Worm (Caenorhabditis elegans) whole organism, midembryonic: Measurements from ENCODE around the gene sri-53.

Source experiments
- T22C8.4 ChIP-seq: fragments of 200-800 bp; sonication (Bioruptor generic); IDR thresholded peaks from 2 replicates; pipeline ENCODE4 v1.3.6; 2022; ENCODE audit warnings: missing genetic modification characterization, missing compliant biosample characterization
- cog-1 ChIP-seq: sonication (generic microtip); optimal IDR thresholded peaks from 2 replicates; lab custom pipeline; 2016; ENCODE audit warnings: missing genetic modification characterization, missing compliant biosample characterization
- flt-1 ChIP-seq: fragments of 200-800 bp; sonication (Bioruptor generic); IDR thresholded peaks from 2 replicates; pipeline ENCODE4 v1.3.6; 2022; ENCODE audit warnings: missing genetic modification characterization, missing compliant biosample characterization
- klf-2 ChIP-seq: fragments of 200-800 bp; sonication (Bioruptor generic); conservative IDR thresholded peaks from 2 replicates; pipeline ENCODE4 v1.3.6; 2022; ENCODE audit warnings: missing genetic modification reagents, missing genetic modification characterization, missing compliant biosample characterization
- med-1 ChIP-seq: sonication (generic microtip); optimal IDR thresholded peaks from 2 replicates; lab custom pipeline; 2017; ENCODE audit warnings: missing genetic modification characterization, mild to moderate bottlenecking, missing compliant biosample characterization, antibody characterized with exemption, missing genetic modification reagents; ENCODE audit not compliant: insufficient read depth
- ref-1 ChIP-seq: fragments of 200-800 bp; sonication (Bioruptor generic); conservative IDR thresholded peaks from 2 replicates; pipeline ENCODE4 v1.3.6; 2022; ENCODE audit warnings: missing genetic modification reagents, missing genetic modification characterization, missing compliant biosample characterization
- ztf-29 ChIP-seq: fragments of 200-800 bp; sonication (Bioruptor generic); IDR thresholded peaks from 2 replicates; pipeline ENCODE4 v1.3.6; 2022; ENCODE audit warnings: missing genetic modification reagents, missing genetic modification characterization, missing compliant biosample characterization

DNA sequence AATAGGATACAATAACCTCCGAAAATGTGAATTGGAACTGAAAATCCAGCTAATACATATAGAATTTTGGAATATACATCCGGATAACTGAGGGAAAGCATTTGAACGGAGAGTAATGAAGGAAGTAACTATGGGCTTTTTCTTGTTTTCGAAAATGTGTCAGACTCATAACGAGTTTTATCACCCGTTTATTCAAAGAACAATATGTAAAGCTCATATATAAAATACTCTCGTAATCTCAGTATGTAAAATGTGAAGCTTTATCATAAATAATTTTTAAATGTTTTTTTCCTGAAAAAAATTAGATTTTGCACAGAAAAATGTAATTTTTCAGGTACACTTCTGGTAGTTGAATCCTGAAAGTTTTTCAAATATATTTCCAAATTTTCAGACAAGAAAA lies 28.0 kb upstream of the sri-53 start, which contains the start of gene srh-297:
- TF ChIP-seq ztf-29, result no peak
- no peak for TF ChIP-seq flt-1
- TF ChIP-seq klf-2 (GFP tag; lab: Robert Waterston, UW), result no peak
- no peak for TF ChIP-seq ref-1 (GFP tag; lab: Robert Waterston, UW)
- no peak for TF ChIP-seq med-1
- no peak for TF ChIP-seq cog-1
- no peak for TF ChIP-seq T22C8.4
